1 fruit fly cellular context compared by ENCODE assay signal in genomic region chr3L:20950136-20950499, dm6.
TF ChIP-seq lines count a peak whose summit lies in the region.

No protein-coding gene starts in this region.

TF ChIP-seq in whole organism, embryonic, 481 proteins besides CTCF, POLR2A, EP300 and RAD21 (continued from another document and continues in another):
- TF ChIP-seq pzg (GFP tag; optimal IDR thresholded peaks at IDR 0.05; lab: Kevin White, UChicago) (no peak), Rx (GFP tag; IDR thresholded peaks at IDR 0.05; lab: Robert Waterston, UW) (no peak), ato (GFP tag; IDR thresholded peaks at IDR 0.05; lab: Robert Waterston, UW; ENCODE audit: partially characterized antibody) (no peak), CG3726 (GFP tag; IDR thresholded peaks at IDR 0.05; lab: Robert Waterston, UW) (no peak), Neu2 (GFP tag; optimal IDR thresholded peaks at IDR 0.05; lab: Kevin White, UChicago; ENCODE audit: borderline replicate concordance) (no peak), E2f2 (GFP tag; IDR thresholded peaks at IDR 0.05; lab: Robert Waterston, UW) (0 out of 2 replicates have a peak, but pooled peaks have one; percentile 5), unc-4 (GFP tag; IDR thresholded peaks at IDR 0.05; lab: Robert Waterston, UW; ENCODE audit: partially characterized antibody) (no peak), sob (GFP tag; IDR thresholded peaks at IDR 0.05; lab: Robert Waterston, UW) (no peak), CG17802 (tag; optimal IDR thresholded peaks at IDR 0.05; lab: Kevin White, UChicago) (peak; percentile 51), bcd (GFP tag; optimal IDR thresholded peaks at IDR 0.05; lab: Kevin White, UChicago) (peak; percentile 63), peb (GFP tag; IDR thresholded peaks at IDR 0.05; lab: Robert Waterston, UW) (peak; percentile 56; the same call in 1 of the 2 replicates), CG9437 (GFP tag; optimal IDR thresholded peaks at IDR 0.05; lab: Kevin White, UChicago) (peak; percentile 57), Drgx (GFP tag; IDR thresholded peaks at IDR 0.05; lab: Robert Waterston, UW) (peak; percentile 80), CG2116 (GFP tag; optimal IDR thresholded peaks at IDR 0.05; lab: Kevin White, UChicago) (no peak), gro (GFP tag; optimal IDR thresholded peaks at IDR 0.05; lab: Kevin White, UChicago) (no peak), rib (GFP tag; IDR thresholded peaks at IDR 0.05; lab: Robert Waterston, UW) (no peak), scrt (GFP tag; optimal IDR thresholded peaks at IDR 0.05; lab: Kevin White, UChicago) (peak; percentile 0), CG4820 (GFP tag; optimal IDR thresholded peaks at IDR 0.05; lab: Kevin White, UChicago) (peak; percentile 66), Sox100B (GFP tag; optimal IDR thresholded peaks at IDR 0.05; lab: Kevin White, UChicago) (peak; percentile 82), CG34376 (GFP tag; optimal IDR thresholded peaks at IDR 0.05; lab: Kevin White, UChicago) (no peak), CG17829 (tag; optimal IDR thresholded peaks at IDR 0.05; lab: Kevin White, UChicago) (peak; percentile 81), CG17186 (GFP tag; optimal IDR thresholded peaks at IDR 0.05; lab: Kevin White, UChicago) (no peak), Poxn (GFP tag; IDR thresholded peaks at IDR 0.05; lab: Robert Waterston, UW) (no peak), pho (GFP tag; optimal IDR thresholded peaks at IDR 0.05; lab: Kevin White, UChicago) (no peak), CG30403 (GFP tag; optimal IDR thresholded peaks at IDR 0.05; lab: Kevin White, UChicago) (peak; percentile 63), CG8388 (GFP tag; optimal IDR thresholded peaks at IDR 0.05; lab: Kevin White, UChicago) (no peak), CG3838 (GFP tag; optimal IDR thresholded peaks at IDR 0.05; lab: Kevin White, UChicago) (no peak), Meics (GFP tag; optimal IDR thresholded peaks at IDR 0.05; lab: Kevin White, UChicago) (no peak), org-1 (GFP tag; optimal IDR thresholded peaks at IDR 0.05; lab: Kevin White, UChicago) (peak; percentile 49), CG13775 (GFP tag; optimal IDR thresholded peaks at IDR 0.05; lab: Kevin White, UChicago) (peak; percentile 50), Hand (GFP tag; optimal IDR thresholded peaks at IDR 0.05; lab: Kevin White, UChicago) (no peak), CG11696 (GFP tag; IDR thresholded peaks at IDR 0.05; lab: Robert Waterston, UW) (no peak), Usf (GFP tag; optimal IDR thresholded peaks at IDR 0.05; lab: Kevin White, UChicago) (no peak), CG4617 (GFP tag; optimal IDR thresholded peaks at IDR 0.05; lab: Kevin White, UChicago; ENCODE audit: borderline replicate concordance) (no peak), CG8089 (GFP tag; optimal IDR thresholded peaks at IDR 0.05; lab: Kevin White, UChicago) (peak; percentile 18), CG9876 (GFP tag; optimal IDR thresholded peaks at IDR 0.05; lab: Kevin White, UChicago) (no peak), Hsf (GFP tag; optimal IDR thresholded peaks at IDR 0.05; lab: Kevin White, UChicago) (peak; percentile 60), E2f1 (GFP tag; IDR thresholded peaks at IDR 0.05; lab: Robert Waterston, UW) (no peak), CG6254 (GFP tag; optimal IDR thresholded peaks at IDR 0.05; lab: Kevin White, UChicago) (peak; percentile 77), Vsx1 (GFP tag; optimal IDR thresholded peaks at IDR 0.05; lab: Kevin White, UChicago) (no peak), tap (tag; optimal IDR thresholded peaks at IDR 0.05; lab: Kevin White, UChicago) (peak; percentile 64), Dip3 (GFP tag; optimal IDR thresholded peaks at IDR 0.05; lab: Kevin White, UChicago) (no peak), Atf-2 (GFP tag; optimal IDR thresholded peaks at IDR 0.05; lab: Kevin White, UChicago) (peak; percentile 34), Doc3 (GFP tag; IDR thresholded peaks at IDR 0.05; lab: Robert Waterston, UW; ENCODE audit: partially characterized antibody) (no peak), Hey (tag; optimal IDR thresholded peaks at IDR 0.05; lab: Kevin White, UChicago) (no peak), CG15696 (tag; optimal IDR thresholded peaks at IDR 0.05; lab: Kevin White, UChicago) (peak; percentile 52), ssp (GFP tag; IDR thresholded peaks at IDR 0.05; lab: Robert Waterston, UW) (peak; percentile 44), D19A (tag; optimal IDR thresholded peaks at IDR 0.05; lab: Kevin White, UChicago) (peak; percentile 77), CG8359 (GFP tag; optimal IDR thresholded peaks at IDR 0.05; lab: Kevin White, UChicago; ENCODE audit: borderline replicate concordance) (no peak), CG12071 (GFP tag; optimal IDR thresholded peaks at IDR 0.05; lab: Kevin White, UChicago) (no peak), ems (GFP tag; optimal IDR thresholded peaks at IDR 0.05; lab: Kevin White, UChicago) (no peak), dmrt99B (tag; optimal IDR thresholded peaks at IDR 0.05; lab: Kevin White, UChicago) (peak; percentile 85), CG18599 (GFP tag; optimal IDR thresholded peaks at IDR 0.05; lab: Kevin White, UChicago) (peak; percentile 27), sim (GFP tag; IDR thresholded peaks at IDR 0.05; lab: Robert Waterston, UW) (0 out of 2 replicates have a peak, but pooled peaks have one; percentile 15), CG3995 (GFP tag; optimal IDR thresholded peaks at IDR 0.05; lab: Kevin White, UChicago) (no peak), Optix (GFP tag; IDR thresholded peaks at IDR 0.05; lab: Robert Waterston, UW) (no peak), Xrp1 (GFP tag; IDR thresholded peaks at IDR 0.05; lab: Robert Waterston, UW) (peak; percentile 76), CG10959 (GFP tag; IDR thresholded peaks at IDR 0.05; lab: Robert Waterston, UW) (no peak), CG6683 (GFP tag; optimal IDR thresholded peaks at IDR 0.05; lab: Kevin White, UChicago) (no peak), CG10209 (GFP tag; optimal IDR thresholded peaks at IDR 0.05; lab: Kevin White, UChicago) (peak; percentile 55), ac (GFP tag; optimal IDR thresholded peaks at IDR 0.05; lab: Kevin White, UChicago) (no peak), CG11560 (tag; IDR thresholded peaks at IDR 0.05; lab: Robert Waterston, UW) (no peak), CG3407 (GFP tag; optimal IDR thresholded peaks at IDR 0.05; lab: Kevin White, UChicago) (peak; percentile 77), cwo (GFP tag; optimal IDR thresholded peaks at IDR 0.05; lab: Kevin White, UChicago) (peak; percentile 30), Fer3 (tag; optimal IDR thresholded peaks at IDR 0.05; lab: Kevin White, UChicago) (peak; percentile 11), BtbVII (GFP tag; optimal IDR thresholded peaks at IDR 0.05; lab: Kevin White, UChicago) (no peak), CG4404 (GFP tag; IDR thresholded peaks at IDR 0.05; lab: Robert Waterston, UW) (no peak), CG11456 (GFP tag; IDR thresholded peaks at IDR 0.05; lab: Robert Waterston, UW) (no peak), CG7745 (tag; optimal IDR thresholded peaks at IDR 0.05; lab: Kevin White, UChicago) (no peak), CG34422 (GFP tag; IDR thresholded peaks at IDR 0.05; lab: Robert Waterston, UW) (0 out of 3 replicates have a peak, but pooled peaks have one; percentile 24), CG9797 (GFP tag; optimal IDR thresholded peaks at IDR 0.05; lab: Kevin White, UChicago) (no peak), gsb (GFP tag; IDR thresholded peaks at IDR 0.05; lab: Robert Waterston, UW) (no peak), Lhr (GFP tag; optimal IDR thresholded peaks at IDR 0.05; lab: Kevin White, UChicago) (peak; percentile 28), CG18764 (GFP tag; optimal IDR thresholded peaks at IDR 0.05; lab: Kevin White, UChicago) (no peak), fru (optimal IDR thresholded peaks at IDR 0.05; lab: Kevin White, UChicago) (no peak), h (optimal IDR thresholded peaks at IDR 0.05; lab: Kevin White, UChicago) (no peak), sens-2 (GFP tag; IDR thresholded peaks at IDR 0.05; lab: Robert Waterston, UW) (no peak), CG8281 (tag; optimal IDR thresholded peaks at IDR 0.05; lab: Kevin White, UChicago) (peak; percentile 5), exex (tag; optimal IDR thresholded peaks at IDR 0.05; lab: Kevin White, UChicago) (no peak), Nf-YC (tag; optimal IDR thresholded peaks at IDR 0.05; lab: Kevin White, UChicago) (no peak), sisA (GFP tag; IDR thresholded peaks at IDR 0.05; lab: Robert Waterston, UW) (peak; percentile 59; the same call in 1 of the 2 replicates), CG11247 (GFP tag; IDR thresholded peaks at IDR 0.05; lab: Robert Waterston, UW) (no peak), CG1832 (GFP tag; optimal IDR thresholded peaks at IDR 0.05; lab: Kevin White, UChicago) (no peak), CG30431 (GFP tag; optimal IDR thresholded peaks at IDR 0.05; lab: Kevin White, UChicago) (peak; percentile 49), Dll (GFP tag; IDR thresholded peaks at IDR 0.05; lab: Robert Waterston, UW; ENCODE audit: partially characterized antibody) (no peak), wek (GFP tag; optimal IDR thresholded peaks at IDR 0.05; lab: Kevin White, UChicago) (no peak), danr (GFP tag; IDR thresholded peaks at IDR 0.05; lab: Robert Waterston, UW) (peak; percentile 45; the same call in 1 of the 2 replicates), fd64A (GFP tag; optimal IDR thresholded peaks at IDR 0.05; lab: Kevin White, UChicago) (no peak), cg (GFP tag; optimal IDR thresholded peaks at IDR 0.05; lab: Kevin White, UChicago) (no peak), bowl (GFP tag; IDR thresholded peaks at IDR 0.05; lab: Robert Waterston, UW) (no peak), CG12155 (GFP tag; optimal IDR thresholded peaks at IDR 0.05; lab: Kevin White, UChicago) (no peak), bab2 (GFP tag; optimal IDR thresholded peaks at IDR 0.05; lab: Kevin White, UChicago) (peak; percentile 35), nerfin-1 (tag; optimal IDR thresholded peaks at IDR 0.05; lab: Kevin White, UChicago) (peak; percentile 73), gcm (GFP tag; optimal IDR thresholded peaks at IDR 0.05; lab: Kevin White, UChicago) (peak; percentile 56), mld (GFP tag; IDR thresholded peaks at IDR 0.05; lab: Robert Waterston, UW; ENCODE audit: partially characterized antibody) (no peak), ham (GFP tag; IDR thresholded peaks at IDR 0.05; lab: Robert Waterston, UW) (no peak), YL-1 (GFP tag; optimal IDR thresholded peaks at IDR 0.05; lab: Kevin White, UChicago) (no peak), Ada2b (GFP tag; IDR thresholded peaks at IDR 0.05; lab: Robert Waterston, UW) (no peak; the same call in 1 of the 2 replicates), Sry-β (GFP tag; optimal IDR thresholded peaks at IDR 0.05; lab: Kevin White, UChicago) (peak; percentile 26), CG33557 (GFP tag; optimal IDR thresholded peaks at IDR 0.05; lab: Kevin White, UChicago) (peak; percentile 70), CG1602 (GFP tag; optimal IDR thresholded peaks at IDR 0.05; lab: Kevin White, UChicago) (peak; percentile 59), CG7372 (GFP tag; IDR thresholded peaks at IDR 0.05; lab: Robert Waterston, UW) (peak; percentile 6; the same call in 1 of the 2 replicates), CG12299 (tag; optimal IDR thresholded peaks at IDR 0.05; lab: Kevin White, UChicago) (peak; percentile 26), lmd (GFP tag; IDR thresholded peaks at IDR 0.05; lab: Robert Waterston, UW) (peak; percentile 42; the same call in 1 of the 2 replicates), gce (GFP tag; IDR thresholded peaks at IDR 0.05; lab: Robert Waterston, UW) (no peak), CG13287 (GFP tag; IDR thresholded peaks at IDR 0.05; lab: Robert Waterston, UW; ENCODE audit: partially characterized antibody) (no peak), Aef1 (GFP tag; IDR thresholded peaks at IDR 0.05; lab: Robert Waterston, UW) (no peak), phol (tag; optimal IDR thresholded peaks at IDR 0.05; lab: Kevin White, UChicago) (peak; percentile 86), CG13424 (tag; optimal IDR thresholded peaks at IDR 0.05; lab: Kevin White, UChicago) (peak; percentile 82), cad (GFP tag; optimal IDR thresholded peaks at IDR 0.05; lab: Kevin White, UChicago) (no peak), CG6175 (GFP tag; IDR thresholded peaks at IDR 0.05; lab: Robert Waterston, UW) (no peak), tgo (GFP tag; IDR thresholded peaks at IDR 0.05; lab: Robert Waterston, UW) (peak; percentile 37; the same call in 2 of the 3 replicates), otp (GFP tag; IDR thresholded peaks at IDR 0.05; lab: Robert Waterston, UW) (no peak), Mad (GFP tag; optimal IDR thresholded peaks at IDR 0.05; lab: Kevin White, UChicago) (peak; percentile 25), Asciz (GFP tag; optimal IDR thresholded peaks at IDR 0.05; lab: Kevin White, UChicago) (peak; percentile 78), CG34224 (GFP tag; IDR thresholded peaks at IDR 0.05; lab: Robert Waterston, UW; ENCODE audit: partially characterized antibody) (no peak), hb (GFP tag; IDR thresholded peaks at IDR 0.05; lab: Robert Waterston, UW; ENCODE audit: partially characterized antibody) (no peak), CG2712 (tag; optimal IDR thresholded peaks at IDR 0.05; lab: Kevin White, UChicago) (peak; percentile 89), CG17361 (GFP tag; IDR thresholded peaks at IDR 0.05; lab: Robert Waterston, UW) (peak; percentile 74), so (GFP tag; IDR thresholded peaks at IDR 0.05; lab: Robert Waterston, UW) (peak; percentile 15; the same call in 1 of the 3 replicates), CG15514 (GFP tag; optimal IDR thresholded peaks at IDR 0.05; lab: Kevin White, UChicago) (no peak), Doc2 (GFP tag; IDR thresholded peaks at IDR 0.05; lab: Robert Waterston, UW) (no peak), Lpt (GFP tag; optimal IDR thresholded peaks at IDR 0.05; lab: Kevin White, UChicago) (no peak), zfh1 (GFP tag; IDR thresholded peaks at IDR 0.05; lab: Robert Waterston, UW) (peak; percentile 66), chinmo (GFP tag; IDR thresholded peaks at IDR 0.05; lab: Robert Waterston, UW; ENCODE audit: partially characterized antibody) (no peak), Max (GFP tag; optimal IDR thresholded peaks at IDR 0.05; lab: Kevin White, UChicago) (peak; percentile 33), tna (GFP tag; IDR thresholded peaks at IDR 0.05; lab: Robert Waterston, UW; ENCODE audit: partially characterized antibody) (no peak), CG12744 (GFP tag; optimal IDR thresholded peaks at IDR 0.05; lab: Kevin White, UChicago) (no peak), tll (GFP tag; optimal IDR thresholded peaks at IDR 0.05; lab: Kevin White, UChicago) (no peak), ab (GFP tag; optimal IDR thresholded peaks at IDR 0.05; lab: Kevin White, UChicago) (no peak), CG7839 (tag; optimal IDR thresholded peaks at IDR 0.05; lab: Kevin White, UChicago) (peak; percentile 75), CG1603 (tag; optimal IDR thresholded peaks at IDR 0.05; lab: Kevin White, UChicago) (peak; percentile 29), her (GFP tag; optimal IDR thresholded peaks at IDR 0.05; lab: Kevin White, UChicago) (no peak)
